Worm (Caenorhabditis elegans) whole organism, early embryonic: ENCODE data around the gene pqn-2.

Source experiments
- F13C5.2 ChIP-seq: sonication (generic microtip); optimal IDR thresholded peaks from 2 replicates; lab custom pipeline; 2017; ENCODE audit warnings: mild to moderate bottlenecking, missing genetic modification characterization, inconsistent platforms, missing compliant biosample characterization
- aly-1 ChIP-seq: sonication (generic microtip); optimal IDR thresholded peaks from 2 replicates; lab custom pipeline; 2016; ENCODE audit warnings: missing genetic modification characterization, missing compliant biosample characterization
- ama-1 ChIP-seq: fragments of 150-350 bp; optimal IDR thresholded peaks from 2 replicates; lab custom pipeline; 2014
- ets-7 ChIP-seq: sonication (generic microtip); optimal IDR thresholded peaks from 2 replicates; lab custom pipeline; 2016; ENCODE audit warnings: missing genotype, missing genetic modification characterization, missing compliant biosample characterization
- flt-1 ChIP-seq: fragments of 200-800 bp; sonication (Bioruptor generic); IDR thresholded peaks from 2 replicates; pipeline ENCODE4 v1.3.6; 2022; ENCODE audit warnings: missing genetic modification characterization, missing compliant biosample characterization
- hmbx-1 ChIP-seq: sonication (generic microtip); optimal IDR thresholded peaks from 2 replicates; lab custom pipeline; 2016; ENCODE audit warnings: mild to moderate bottlenecking, missing genetic modification characterization, missing compliant biosample characterization
- hmg-4 ChIP-seq: fragments of 200-800 bp; sonication (Bioruptor generic); optimal IDR thresholded peaks from 2 replicates; lab custom pipeline; 2018; ENCODE audit warnings: mild to moderate bottlenecking, missing genetic modification characterization, missing compliant biosample characterization
- hnd-1 ChIP-seq: sonication (generic microtip); optimal IDR thresholded peaks from 2 replicates; lab custom pipeline; 2016; ENCODE audit warnings: missing genetic modification characterization, missing compliant biosample characterization
- pes-1 ChIP-seq: fragments of 200-800 bp; sonication (Bioruptor generic); IDR thresholded peaks from 2 replicates; pipeline ENCODE4 v1.3.6; 2022; ENCODE audit warnings: missing genetic modification reagents, missing genetic modification characterization, missing compliant biosample characterization
- scrt-1 ChIP-seq: fragments of 200-800 bp; sonication (Bioruptor generic); IDR thresholded peaks from 2 replicates; pipeline ENCODE4 v1.3.6; 2022; ENCODE audit warnings: missing genetic modification characterization, missing compliant biosample characterization
- sea-1 ChIP-seq: fragments of 200-800 bp; sonication (Bioruptor generic); conservative IDR thresholded peaks from 2 replicates; pipeline ENCODE4 v1.3.6; 2022; ENCODE audit warnings: missing genetic modification characterization, missing compliant biosample characterization
- tbx-37 ChIP-seq: fragments of 200-800 bp; sonication (Bioruptor generic); conservative IDR thresholded peaks from 2 replicates; pipeline ENCODE4 v1.3.6; 2022; ENCODE audit warnings: missing genetic modification reagents, missing genetic modification characterization, missing compliant biosample characterization
- tra-4 ChIP-seq: sonication (generic microtip); optimal IDR thresholded peaks from 2 replicates; lab custom pipeline; 2017; ENCODE audit warnings: missing genetic modification characterization, missing compliant biosample characterization

DNA sequence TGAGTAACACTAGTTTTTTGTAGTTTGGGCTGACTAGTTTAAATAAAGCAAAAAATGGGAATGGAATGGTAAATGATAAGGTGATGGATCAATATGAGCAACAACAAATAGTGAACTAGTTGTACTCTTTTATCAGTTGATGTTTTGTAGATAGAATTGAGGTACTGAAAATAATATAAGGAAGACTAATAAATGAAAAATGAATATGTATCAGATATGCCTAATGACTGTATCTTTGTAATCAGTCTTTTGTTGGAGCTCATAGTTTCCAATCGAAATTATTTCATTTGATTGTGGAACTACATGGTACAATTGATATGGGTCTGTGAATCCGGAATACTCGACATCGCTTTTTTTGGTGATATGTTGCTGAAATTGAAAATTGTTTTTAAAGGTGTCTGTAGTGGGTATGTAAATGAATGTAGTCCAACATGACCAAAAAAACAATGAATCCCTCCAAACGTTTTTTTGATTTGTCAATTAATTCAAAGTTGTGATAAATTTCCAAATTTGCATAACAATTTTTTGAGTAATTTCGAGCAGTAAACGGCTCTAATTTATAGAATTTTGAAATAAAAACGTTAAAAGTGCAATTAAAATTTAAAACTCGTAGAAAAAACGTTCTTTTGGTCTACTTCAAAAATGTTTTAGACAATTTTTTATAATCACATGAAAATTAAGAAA is 27.9 kb downstream of the pqn-2 start, which contains the start of gene F15H10.12:
- no peak for TF ChIP-seq hnd-1
- TF ChIP-seq hmg-4 (GFP tag; lab: Kevin White, UChicago): no peak
- no peak for TF ChIP-seq ama-1
- TF ChIP-seq tra-4 (tag; lab: Kevin White, UChicago): no peak
- no peak for TF ChIP-seq ets-7 (tag; lab: Kevin White, UChicago)
- TF ChIP-seq F13C5.2 (tag; lab: Kevin White, UChicago): no peak
- no peak for TF ChIP-seq aly-1 (tag; lab: Kevin White, UChicago)
- TF ChIP-seq flt-1 (GFP tag; lab: Robert Waterston, UW): no peak
- TF ChIP-seq tbx-37 (GFP tag; lab: Robert Waterston, UW): no peak
- TF ChIP-seq sea-1 (GFP tag; lab: Robert Waterston, UW): no peak
- no peak for TF ChIP-seq pes-1 (GFP tag; lab: Robert Waterston, UW)
- no peak for TF ChIP-seq hmbx-1 (tag; lab: Kevin White, UChicago)
- TF ChIP-seq scrt-1 (GFP tag; lab: Robert Waterston, UW): no peak
